Fruit fly (Drosophila melanogaster): Measurements from ENCODE around the gene CG32121.

- TF ChIP-seq CG7101 (tag; optimal IDR thresholded peaks at IDR 0.05): no peak
- no peak for TF ChIP-seq bab1 (GFP tag; optimal IDR thresholded peaks at IDR 0.05)
- no peak for TF ChIP-seq toe (GFP tag; optimal IDR thresholded peaks at IDR 0.05)
- no peak for TF ChIP-seq kay (GFP tag; ENCODE audit: borderline replicate concordance)
Observed at dm6 chr3L:13410999-13411398, 11.1 kb downstream of the CG32121 start.

All from whole organism, adult.